Fruit fly (Drosophila melanogaster) whole organism, embryonic: ENCODE data around the gene CG13063.

Experiments used
- CG17361 ChIP-seq: fragments of 200-800 bp; sonication (Bioruptor generic); IDR thresholded peaks from 3 replicates; pipeline ENCODE4 v1.3.6; 2022; ENCODE audit warnings: missing biosample characterization, missing genetic modification characterization
- trem ChIP-seq: fragments of 200-800 bp; optimal IDR thresholded peaks from 3 replicates; lab custom pipeline; 2019; ENCODE audit warnings: missing biosample characterization, mild to moderate bottlenecking, missing genetic modification characterization, moderate library complexity

DNA sequence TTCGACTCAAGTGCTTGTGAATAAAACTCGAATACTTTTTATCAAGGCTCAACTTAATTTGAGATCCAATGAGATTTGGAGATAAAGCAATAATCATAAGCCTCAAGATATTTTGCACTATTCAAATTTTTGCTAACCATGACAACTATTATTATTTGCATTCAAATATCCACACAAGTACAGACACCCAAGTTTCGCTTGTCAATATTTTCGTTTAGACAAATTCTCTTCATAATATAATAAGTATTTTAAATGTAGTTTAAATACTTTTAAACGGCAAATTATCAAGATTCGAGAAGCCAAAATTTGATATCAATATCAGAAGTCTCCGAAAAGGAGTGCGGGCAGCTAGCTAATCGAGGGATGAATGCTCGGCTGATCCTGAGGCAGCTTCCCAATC is 23.1 kb downstream of the CG13063 start, which contains the start of gene CG33061:
- no peak for TF ChIP-seq trem (tag; lab: Kevin White, UChicago)
- TF ChIP-seq CG17361 (GFP tag; lab: Robert Waterston, UW): no peak
